Worm (Caenorhabditis elegans) whole organism, early embryonic: ENCODE results near the gene Y51H7C.9.

Experiments
- aly-1 ChIP-seq: sonication (generic microtip); optimal IDR thresholded peaks from 2 replicates; lab custom pipeline; 2016; ENCODE audit warnings: missing genetic modification characterization, missing compliant biosample characterization
- ceh-13 ChIP-seq: fragments of 200-800 bp; sonication (Bioruptor generic); optimal IDR thresholded peaks from 2 replicates; lab custom pipeline; 2018; ENCODE audit warnings: mild to moderate bottlenecking, missing genetic modification characterization, missing compliant biosample characterization
- flt-1 ChIP-seq: fragments of 200-800 bp; sonication (Bioruptor generic); IDR thresholded peaks from 2 replicates; pipeline ENCODE4 v1.3.6; 2022; ENCODE audit warnings: missing genetic modification characterization, missing compliant biosample characterization
- hnd-1 ChIP-seq: sonication (generic microtip); optimal IDR thresholded peaks from 2 replicates; lab custom pipeline; 2016; ENCODE audit warnings: missing genetic modification characterization, missing compliant biosample characterization
- tbx-37 ChIP-seq: fragments of 200-800 bp; sonication (Bioruptor generic); conservative IDR thresholded peaks from 2 replicates; pipeline ENCODE4 v1.3.6; 2022; ENCODE audit warnings: missing genetic modification reagents, missing genetic modification characterization, missing compliant biosample characterization

ce11 chrII:1444911-1445310 is 33.6 kb upstream of the Y51H7C.9 start, which contains the start of gene scl-17:
- TF ChIP-seq aly-1 (tag; lab: Kevin White, UChicago) (no peak), flt-1 (no peak), ceh-13 (no peak), hnd-1 (no peak), tbx-37 (GFP tag; lab: Robert Waterston, UW) (no peak)
